Worm (Caenorhabditis elegans) whole organism, L3 larva: Measurements from ENCODE around the gene srg-5.

Source experiments
- ama-1 ChIP-seq: fragments of 150-350 bp; optimal IDR thresholded peaks from 2 replicates; lab custom pipeline; 2018
- ceh-16 ChIP-seq: sonication (generic microtip); optimal IDR thresholded peaks from 2 replicates; lab custom pipeline; 2017; ENCODE audit warnings: missing biosample characterization, missing genetic modification characterization
- ceh-82 ChIP-seq: fragments of 150-350 bp; optimal IDR thresholded peaks from 2 replicates; lab custom pipeline; 2014; ENCODE audit warnings: missing biosample characterization, missing genetic modification characterization
- egl-27 ChIP-seq: sonication (generic microtip); optimal IDR thresholded peaks from 4 replicates; lab custom pipeline; 2017; ENCODE audit warnings: missing biosample characterization, missing genetic modification reagents, missing genetic modification characterization
- egl-5 ChIP-seq: fragments of 150-350 bp; optimal IDR thresholded peaks from 2 replicates; lab custom pipeline; 2017; ENCODE audit warnings: missing biosample characterization, missing genetic modification reagents, missing genetic modification characterization, inconsistent platforms
- elt-1 ChIP-seq: fragments of 150-350 bp; optimal IDR thresholded peaks from 2 replicates; lab custom pipeline; 2014; ENCODE audit warnings: missing biosample characterization, missing genetic modification characterization
- elt-2 ChIP-seq: sonication (generic microtip); optimal IDR thresholded peaks from 2 replicates; lab custom pipeline; 2016; ENCODE audit warnings: missing genetic modification reagents, mild to moderate bottlenecking, missing genetic modification characterization, missing compliant biosample characterization
- elt-3 ChIP-seq, 3 experiments: fragments of 150-350 bp in 1 of 3; sonication (generic microtip) in 2 of 3; optimal IDR thresholded peaks; 2 replicates in 2 of 3; 4 replicates in 1 of 3; lab custom pipeline; 2014 to 2017; ENCODE audit warnings: missing biosample characterization in 3 of 3, missing genetic modification characterization in 3 of 3
- fkh-10 ChIP-seq: sonication (generic microtip); optimal IDR thresholded peaks from 2 replicates; lab custom pipeline; 2017; ENCODE audit warnings: missing biosample characterization, missing genetic modification reagents, missing genetic modification characterization
- hmg-11 ChIP-seq: sonication (generic microtip); optimal IDR thresholded peaks from 2 replicates; lab custom pipeline; 2016; ENCODE audit warnings: missing genetic modification characterization, missing compliant biosample characterization
- lin-39 ChIP-seq: fragments of 150-350 bp; optimal IDR thresholded peaks from 2 replicates; lab custom pipeline; 2018; ENCODE audit warnings: missing biosample characterization, missing genetic modification reagents, missing genetic modification characterization
- mdl-1 ChIP-seq: fragments of 150-350 bp; optimal IDR thresholded peaks from 2 replicates; lab custom pipeline; 2014; ENCODE audit warnings: missing biosample characterization, missing genetic modification characterization
- nfya-1 ChIP-seq: sonication (generic microtip); optimal IDR thresholded peaks from 2 replicates; lab custom pipeline; 2017; ENCODE audit warnings: missing genetic modification characterization, mild to moderate bottlenecking, missing compliant biosample characterization, antibody characterized with exemption, moderate library complexity; ENCODE audit not compliant: insufficient read depth
- nhr-11 ChIP-seq: fragments of 150-350 bp; optimal IDR thresholded peaks from 2 replicates; lab custom pipeline; 2014; ENCODE audit warnings: missing biosample characterization, missing genetic modification characterization
- nhr-12 ChIP-seq: fragments of 150-350 bp; optimal IDR thresholded peaks from 2 replicates; lab custom pipeline; 2014; ENCODE audit warnings: missing biosample characterization, missing genetic modification characterization
- nhr-23 ChIP-seq: fragments of 150-350 bp; optimal IDR thresholded peaks from 2 replicates; lab custom pipeline; 2014; ENCODE audit warnings: missing biosample characterization, missing genetic modification reagents, missing genetic modification characterization
- nhr-25 ChIP-seq: sonication (generic microtip); optimal IDR thresholded peaks from 2 replicates; lab custom pipeline; 2017; ENCODE audit warnings: missing biosample characterization, missing genetic modification characterization
- nhr-28 ChIP-seq: fragments of 150-350 bp; optimal IDR thresholded peaks from 2 replicates; lab custom pipeline; 2014; ENCODE audit warnings: missing biosample characterization, missing genetic modification characterization
- nhr-43 ChIP-seq: sonication (generic microtip); optimal IDR thresholded peaks from 2 replicates; lab custom pipeline; 2016; ENCODE audit warnings: mild to moderate bottlenecking, missing genetic modification characterization, missing compliant biosample characterization; ENCODE audit not compliant: poor library complexity, severe bottlenecking
- nhr-67 ChIP-seq: fragments of 150-350 bp; optimal IDR thresholded peaks from 2 replicates; lab custom pipeline; 2014; ENCODE audit warnings: missing biosample characterization, missing genetic modification characterization
- nhr-77 ChIP-seq: fragments of 150-350 bp; optimal IDR thresholded peaks from 2 replicates; lab custom pipeline; 2014; ENCODE audit warnings: missing biosample characterization, missing genetic modification characterization
- pha-4 ChIP-seq: fragments of 150-350 bp; optimal IDR thresholded peaks from 2 replicates; lab custom pipeline; 2014; ENCODE audit warnings: missing biosample characterization, missing genetic modification reagents, missing genetic modification characterization
- pqm-1 ChIP-seq: fragments of 150-350 bp; optimal IDR thresholded peaks from 2 replicates; lab custom pipeline; 2017; ENCODE audit warnings: missing biosample characterization, missing genetic modification characterization, inconsistent platforms
- skn-1 ChIP-seq: fragments of 150-350 bp; optimal IDR thresholded peaks from 2 replicates; lab custom pipeline; 2014; ENCODE audit warnings: missing biosample characterization, missing genetic modification characterization
- snpc-4 ChIP-seq: fragments of 150-350 bp; optimal IDR thresholded peaks from 2 replicates; lab custom pipeline; 2014; ENCODE audit warnings: missing biosample characterization, missing genetic modification characterization
- tbx-2 ChIP-seq: sonication (generic microtip); optimal IDR thresholded peaks from 2 replicates; lab custom pipeline; 2016; ENCODE audit warnings: mild to moderate bottlenecking, missing genetic modification characterization, missing compliant biosample characterization
- unc-62 ChIP-seq: fragments of 150-350 bp; sonication (generic microtip); optimal IDR thresholded peaks from 4 replicates; lab custom pipeline; 2014; ENCODE audit warnings: missing biosample characterization, missing genetic modification reagents, missing genetic modification characterization
- zag-1 ChIP-seq: fragments of 150-350 bp; optimal IDR thresholded peaks from 2 replicates; lab custom pipeline; 2014; ENCODE audit warnings: missing biosample characterization, missing genetic modification characterization
- ztf-11 ChIP-seq: fragments of 150-350 bp; optimal IDR thresholded peaks from 2 replicates; lab custom pipeline; 2014; ENCODE audit warnings: missing biosample characterization, missing genetic modification characterization

The srg-5 gene

ce11 chrIII:6264447-6264846, at the start of gene srg-5:
TSS of gene srg-5 (minus strand) at chrIII:6264547.
- TF ChIP-seq snpc-4 (tag; lab: Kevin White, UChicago) (no peak), nhr-12 (tag; lab: Kevin White, UChicago) (no peak), egl-27 (tag; lab: Kevin White, UChicago) (no peak), tbx-2 (tag; lab: Kevin White, UChicago) (no peak), nhr-77 (tag; lab: Kevin White, UChicago) (no peak), nfya-1 (tag; lab: Kevin White, UChicago) (no peak), nhr-67 (no peak), elt-3 (tag; optimal IDR thresholded peaks at IDR 0.05; lab: Kevin White, UChicago) (no peak), ceh-16 (tag; lab: Kevin White, UChicago) (no peak), lin-39 (tag; lab: Kevin White, UChicago) (no peak), nhr-43 (tag; lab: Kevin White, UChicago) (no peak), ceh-82 (tag; lab: Kevin White, UChicago) (no peak), nhr-28 (tag; lab: Kevin White, UChicago) (no peak), unc-62 (GFP tag; lab: Kevin White, UChicago) (no peak), nhr-25 (tag; lab: Kevin White, UChicago) (no peak), hmg-11 (tag; lab: Kevin White, UChicago) (no peak), fkh-10 (no peak)

ce11 chrIII:6312244-6312643, 47.9 kb upstream of the srg-5 start:
- no peak for TF ChIP-seq nhr-23 (tag; lab: Kevin White, UChicago)

- peak; percentile 26 for TF ChIP-seq lin-39 (tag; lab: Kevin White, UChicago)
- TF ChIP-seq nhr-11 (tag; lab: Kevin White, UChicago), result no peak
Observed at ce11 chrIII:6311452-6311851, 47.1 kb upstream of the srg-5 start.

- TF ChIP-seq nhr-67 (no peak), elt-3 (tag; optimal IDR thresholded peaks at IDR 0.05; lab: Kevin White, UChicago) (no peak), fkh-10 (peak; percentile 43)
- TF ChIP-seq, all 47 proteins: peak for 1
Observed at ce11 chrIII:6310352-6310751, 46.0 kb upstream of the srg-5 start.

ce11 chrIII:6309066-6309465, 44.7 kb upstream of the srg-5 start, which contains the start of gene gar-2:
TSS of gene gar-2 (plus strand) at chrIII:6309366.
- TF ChIP-seq skn-1 (tag; lab: Kevin White, UChicago), result no peak
- no peak for TF ChIP-seq egl-5
- TF ChIP-seq pha-4 (tag; lab: Kevin White, UChicago), result no peak
- TF ChIP-seq lin-39 (tag; lab: Kevin White, UChicago), result no peak
- TF ChIP-seq zag-1 (tag; lab: Kevin White, UChicago), result no peak
- no peak for TF ChIP-seq elt-3 (tag; optimal IDR thresholded peaks at IDR 0.05; lab: Kevin White, UChicago)
- no peak for TF ChIP-seq elt-2 (tag; lab: Kevin White, UChicago)
- TF ChIP-seq ama-1 (lab: Kevin White, UChicago), result no peak
- no peak for TF ChIP-seq nhr-43 (tag; lab: Kevin White, UChicago)
- TF ChIP-seq ztf-11 (tag; lab: Kevin White, UChicago), result no peak
- no peak for TF ChIP-seq nfya-1 (tag; lab: Kevin White, UChicago)
- no peak for TF ChIP-seq nhr-11 (tag; lab: Kevin White, UChicago)
- no peak for TF ChIP-seq pqm-1 (tag; lab: Kevin White, UChicago)

ce11 chrIII:6307832-6308231, 43.5 kb upstream of the srg-5 start:
- no peak for TF ChIP-seq pqm-1 (tag; lab: Kevin White, UChicago)
- TF ChIP-seq ceh-82 (tag; lab: Kevin White, UChicago), result no peak
- peak; percentile 22 for TF ChIP-seq fkh-10
- peak; percentile 41 for TF ChIP-seq nfya-1 (tag; lab: Kevin White, UChicago)
- TF ChIP-seq mdl-1 (tag; lab: Kevin White, UChicago), result no peak
- no peak for TF ChIP-seq ztf-11 (tag; lab: Kevin White, UChicago)
- TF ChIP-seq elt-1 (tag; lab: Kevin White, UChicago), result peak; percentile 67
- no peak for TF ChIP-seq tbx-2 (tag; lab: Kevin White, UChicago)
- no peak for TF ChIP-seq elt-3 (tag; optimal IDR thresholded peaks at IDR 0.05; lab: Kevin White, UChicago)
